Fruit fly (Drosophila melanogaster) S2 (cell line): ENCODE data around the gene AsnRS.

Experiments
- CG8478 ChIP-seq: fragments of >200 bp; optimal IDR thresholded peaks from 2 replicates; lab custom pipeline; 2018
- CTCF ChIP-seq, 2 experiments: fragments of >200 bp; optimal IDR thresholded peaks; 2 replicates each; lab custom pipeline; 2018

DNA sequence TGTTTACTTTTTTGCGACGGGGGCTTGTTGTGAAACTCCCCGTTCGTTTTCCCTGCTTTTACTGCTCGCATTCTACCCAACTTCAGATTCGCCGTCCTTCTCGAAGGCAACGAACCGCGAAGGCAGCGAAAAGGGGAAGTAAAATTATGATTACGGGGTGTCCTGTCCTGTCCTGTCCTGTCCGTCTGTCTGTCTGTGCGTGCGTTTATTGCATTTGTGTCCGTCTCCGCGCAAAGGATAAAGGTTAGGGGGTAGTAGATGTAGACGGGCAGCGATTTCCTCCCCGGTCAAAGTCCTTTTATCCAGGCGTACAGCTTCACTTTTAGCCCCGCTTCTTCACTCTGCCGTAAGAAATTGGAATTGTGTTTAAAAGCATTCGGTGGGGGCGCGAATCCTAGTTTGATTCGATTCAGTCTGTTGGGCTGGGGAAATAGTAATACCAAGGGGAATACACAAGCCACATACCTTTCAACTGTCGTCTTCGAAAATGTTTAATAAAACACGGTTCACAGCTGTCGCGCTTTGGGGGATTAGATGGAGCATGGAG, 35.5 kb upstream of the AsnRS start:
- no peak for TF ChIP-seq CG8478
- no peak for TF ChIP-seq CTCF (optimal IDR thresholded peaks at IDR 0.05; lab: Kevin White, UChicago)
